Fruit fly (Drosophila melanogaster) whole organism, embryonic: ENCODE results near the gene CG42553.

ENCODE experiments used
- Asciz ChIP-seq: fragments of 200-800 bp; sonication (Bioruptor generic); optimal IDR thresholded peaks from 2 replicates; lab custom pipeline; 2017; ENCODE audit warnings: missing biosample characterization, mild to moderate bottlenecking, missing genetic modification characterization, missing genetic modification reagents
- Bgb ChIP-seq: fragments of 200-800 bp; sonication (Bioruptor generic); IDR thresholded peaks from 2 replicates; pipeline ENCODE4 v1.3.6; 2022; ENCODE audit warnings: missing biosample characterization, missing genetic modification characterization; ENCODE audit not compliant: partially characterized antibody
- CG11398 ChIP-seq: fragments of 200-800 bp; sonication (Bioruptor generic); optimal IDR thresholded peaks from 2 replicates; lab custom pipeline; 2016; ENCODE audit warnings: missing biosample characterization, missing genetic modification characterization
- CG12236 ChIP-seq: fragments of 200-800 bp; sonication (Bioruptor generic); optimal IDR thresholded peaks from 2 replicates; lab custom pipeline; 2016; ENCODE audit warnings: missing biosample characterization, missing genetic modification characterization
- CG13894 ChIP-seq: fragments of 200-800 bp; sonication (Bioruptor generic); optimal IDR thresholded peaks from 3 replicates; lab custom pipeline; 2018; ENCODE audit warnings: missing biosample characterization, mild to moderate bottlenecking, missing genetic modification characterization, moderate library complexity
- CG14441 ChIP-seq: fragments of 200-800 bp; sonication (Bioruptor generic); IDR thresholded peaks from 2 replicates; pipeline ENCODE4 v1.3.6; 2022; ENCODE audit warnings: missing biosample characterization, missing genetic modification characterization
- CG14965 ChIP-seq: fragments of 200-800 bp; sonication (Bioruptor generic); optimal IDR thresholded peaks from 2 replicates; lab custom pipeline; 2016; ENCODE audit warnings: missing biosample characterization, missing genetic modification characterization, borderline replicate concordance
- CG17912 ChIP-seq: fragments of 200-800 bp; sonication (Bioruptor generic); optimal IDR thresholded peaks from 2 replicates; lab custom pipeline; 2018; ENCODE audit warnings: missing biosample characterization, mild to moderate bottlenecking, missing genetic modification characterization
- CG2199 ChIP-seq: fragments of 200-800 bp; sonication (Bioruptor generic); IDR thresholded peaks from 3 replicates; pipeline ENCODE4 v1.3.6; 2022; ENCODE audit warnings: missing biosample characterization, missing genetic modification characterization
- CG30020 ChIP-seq: fragments of 200-800 bp; optimal IDR thresholded peaks from 2 replicates; lab custom pipeline; 2019; ENCODE audit warnings: missing biosample characterization, mild to moderate bottlenecking, missing genetic modification characterization, moderate library complexity
- CG30431 ChIP-seq: fragments of 200-800 bp; sonication (Bioruptor generic); optimal IDR thresholded peaks from 2 replicates; lab custom pipeline; 2017; ENCODE audit warnings: missing biosample characterization, missing genetic modification characterization
- CG3065 ChIP-seq: fragments of 200-800 bp; sonication (Bioruptor generic); optimal IDR thresholded peaks from 2 replicates; lab custom pipeline; 2016; ENCODE audit warnings: missing biosample characterization, missing genetic modification characterization
- CG31224 ChIP-seq: fragments of 200-800 bp; sonication (Bioruptor generic); IDR thresholded peaks from 2 replicates; pipeline ENCODE4 v1.3.6; 2022; ENCODE audit warnings: missing biosample characterization, missing genetic modification characterization
- CG3163 ChIP-seq: fragments of 200-800 bp; sonication (Bioruptor generic); optimal IDR thresholded peaks from 3 replicates; lab custom pipeline; 2016; ENCODE audit warnings: missing biosample characterization, missing genetic modification characterization
- CG3281 ChIP-seq: fragments of 200-800 bp; sonication (Bioruptor generic); optimal IDR thresholded peaks from 3 replicates; lab custom pipeline; 2017; ENCODE audit warnings: missing biosample characterization, mild to moderate bottlenecking, missing genetic modification characterization
- CG33557 ChIP-seq: fragments of 200-800 bp; sonication (Bioruptor generic); optimal IDR thresholded peaks from 2 replicates; lab custom pipeline; 2019; ENCODE audit warnings: missing biosample characterization, mild to moderate bottlenecking, missing genetic modification characterization, moderate library complexity
- CG4328 ChIP-seq: fragments of 200-800 bp; sonication (Bioruptor generic); optimal IDR thresholded peaks from 3 replicates; lab custom pipeline; 2017; ENCODE audit warnings: missing biosample characterization, missing genetic modification reagents, missing genetic modification characterization
- CG4360 ChIP-seq: fragments of 200-800 bp; sonication (Bioruptor generic); IDR thresholded peaks from 2 replicates; pipeline ENCODE4 v1.3.6; 2022; ENCODE audit warnings: missing biosample characterization, missing genetic modification characterization
- CG6654 ChIP-seq: fragments of 200-800 bp; sonication (Bioruptor generic); optimal IDR thresholded peaks from 2 replicates; lab custom pipeline; 2017; ENCODE audit warnings: missing biosample characterization, mild to moderate bottlenecking, missing genetic modification characterization
- CG7556 ChIP-seq: fragments of 200-800 bp; sonication (Bioruptor generic); optimal IDR thresholded peaks from 2 replicates; lab custom pipeline; 2017; ENCODE audit warnings: missing biosample characterization, mild to moderate bottlenecking, missing genetic modification characterization
- CG7987 ChIP-seq: fragments of 200-800 bp; sonication (Bioruptor generic); optimal IDR thresholded peaks from 2 replicates; lab custom pipeline; 2018; ENCODE audit warnings: missing biosample characterization, mild to moderate bottlenecking, missing genetic modification characterization, moderate library complexity
- CG8290 ChIP-seq, 3 experiments: fragments of 200-800 bp; sonication (Bioruptor generic); optimal IDR thresholded peaks; 2 replicates each; lab custom pipeline; 2016 to 2019; ENCODE audit warnings: missing biosample characterization in 3 of 3, missing genetic modification characterization in 3 of 3, mild to moderate bottlenecking in 2 of 3, moderate library complexity in 1 of 3
- CG8944 ChIP-seq: fragments of 200-800 bp; sonication (Bioruptor generic); optimal IDR thresholded peaks from 3 replicates; lab custom pipeline; 2016; ENCODE audit warnings: missing biosample characterization, missing genetic modification characterization
- CG9727 ChIP-seq: fragments of 200-800 bp; sonication (Bioruptor generic); optimal IDR thresholded peaks from 3 replicates; lab custom pipeline; 2017; ENCODE audit warnings: missing biosample characterization, mild to moderate bottlenecking, missing genetic modification characterization
- Camta ChIP-seq: fragments of 200-800 bp; sonication (Bioruptor generic); optimal IDR thresholded peaks from 2 replicates; lab custom pipeline; 2016; ENCODE audit warnings: missing biosample characterization, missing genetic modification characterization
- H15 ChIP-seq: fragments of 200-800 bp; sonication (Bioruptor generic); IDR thresholded peaks from 3 replicates; pipeline ENCODE4 v1.3.6; 2022; ENCODE audit warnings: missing biosample characterization, missing genetic modification characterization
- HLH3B ChIP-seq: fragments of 200-800 bp; sonication (Bioruptor generic); IDR thresholded peaks from 2 replicates; pipeline ENCODE4 v1.3.6; 2022; ENCODE audit warnings: missing biosample characterization, missing genetic modification characterization
- HmgZ ChIP-seq: fragments of 200-800 bp; sonication (Bioruptor generic); optimal IDR thresholded peaks from 2 replicates; lab custom pipeline; 2018; ENCODE audit warnings: missing biosample characterization, mild to moderate bottlenecking, missing genetic modification characterization
- Hmr ChIP-seq: fragments of 200-800 bp; sonication (Bioruptor generic); optimal IDR thresholded peaks from 3 replicates; lab custom pipeline; 2017; ENCODE audit warnings: mild to moderate bottlenecking, missing biosample characterization, missing genetic modification reagents, missing genetic modification characterization
- Hr3 ChIP-seq: fragments of 200-800 bp; sonication (Bioruptor generic); optimal IDR thresholded peaks from 3 replicates; lab custom pipeline; 2016; ENCODE audit warnings: missing biosample characterization, missing genetic modification characterization
- Hsf ChIP-seq: fragments of 200-800 bp; sonication (Bioruptor generic); optimal IDR thresholded peaks from 3 replicates; lab custom pipeline; 2016; ENCODE audit warnings: missing biosample characterization, missing genetic modification characterization
- MTF-1 ChIP-seq: fragments of 200-800 bp; sonication (Bioruptor generic); optimal IDR thresholded peaks from 2 replicates; lab custom pipeline; 2018; ENCODE audit warnings: missing biosample characterization, mild to moderate bottlenecking, missing genetic modification characterization, borderline replicate concordance
- Meics ChIP-seq: fragments of 200-800 bp; sonication (Bioruptor generic); optimal IDR thresholded peaks from 2 replicates; lab custom pipeline; 2017; ENCODE audit warnings: missing biosample characterization, mild to moderate bottlenecking, missing genetic modification characterization
- Rfx ChIP-seq: fragments of 200-800 bp; sonication (Bioruptor generic); IDR thresholded peaks from 2 replicates; pipeline ENCODE4 v1.3.6; 2022; ENCODE audit warnings: missing biosample characterization, missing genetic modification characterization
- Rx ChIP-seq: fragments of 200-800 bp; sonication (Bioruptor generic); IDR thresholded peaks from 2 replicates; pipeline ENCODE4 v1.3.6; 2022; ENCODE audit warnings: missing biosample characterization, missing genetic modification characterization
- Sin3A ChIP-seq: fragments of >200 bp; optimal IDR thresholded peaks from 2 replicates; lab custom pipeline; 2018
- Xbp1 ChIP-seq: fragments of 200-800 bp; sonication (Bioruptor generic); optimal IDR thresholded peaks from 3 replicates; lab custom pipeline; 2016; ENCODE audit warnings: missing biosample characterization, mild to moderate bottlenecking, missing genetic modification characterization
- ase ChIP-seq: fragments of 200-800 bp; sonication (Bioruptor generic); IDR thresholded peaks from 3 replicates; pipeline ENCODE4 v1.3.6; 2022; ENCODE audit warnings: missing biosample characterization, missing genetic modification characterization
- chm ChIP-seq: fragments of 200-800 bp; sonication (Bioruptor generic); IDR thresholded peaks from 2 replicates; pipeline ENCODE4 v1.3.6; 2022; ENCODE audit warnings: missing biosample characterization, missing genetic modification characterization
- disco-r ChIP-seq: fragments of 200-800 bp; sonication (Bioruptor generic); optimal IDR thresholded peaks from 2 replicates; lab custom pipeline; 2016; ENCODE audit warnings: missing biosample characterization, missing genetic modification characterization
- dysf ChIP-seq: fragments of 200-800 bp; sonication (Bioruptor generic); IDR thresholded peaks from 3 replicates; pipeline ENCODE4 v1.3.6; 2022; ENCODE audit warnings: missing biosample characterization, missing genetic modification characterization
- fd64A ChIP-seq: fragments of 200-800 bp; sonication (Bioruptor generic); optimal IDR thresholded peaks from 3 replicates; lab custom pipeline; 2018; ENCODE audit warnings: missing biosample characterization, mild to moderate bottlenecking, missing genetic modification characterization
- lmd ChIP-seq: fragments of 200-800 bp; sonication (Bioruptor generic); IDR thresholded peaks from 2 replicates; pipeline ENCODE4 v1.3.6; 2022; ENCODE audit warnings: missing biosample characterization, missing genetic modification characterization
- oc ChIP-seq: fragments of 200-800 bp; sonication (Bioruptor generic); optimal IDR thresholded peaks from 2 replicates; lab custom pipeline; 2018; ENCODE audit warnings: missing biosample characterization, mild to moderate bottlenecking, missing genetic modification characterization, moderate library complexity
- rib ChIP-seq: fragments of 200-800 bp; sonication (Bioruptor generic); IDR thresholded peaks from 2 replicates; pipeline ENCODE4 v1.3.6; 2022; ENCODE audit warnings: missing biosample characterization, missing genetic modification characterization
- scrt ChIP-seq: fragments of 200-800 bp; sonication (Bioruptor generic); optimal IDR thresholded peaks from 2 replicates; lab custom pipeline; 2018; ENCODE audit warnings: missing biosample characterization, mild to moderate bottlenecking, missing genetic modification characterization, moderate library complexity
- sim ChIP-seq: fragments of 200-800 bp; sonication (Bioruptor generic); IDR thresholded peaks from 2 replicates; pipeline ENCODE4 v1.3.6; 2022; ENCODE audit warnings: missing biosample characterization, missing genetic modification characterization
- slbo ChIP-seq: fragments of 200-800 bp; sonication (Bioruptor generic); IDR thresholded peaks from 2 replicates; pipeline ENCODE4 v1.3.6; 2022; ENCODE audit warnings: missing biosample characterization, missing genetic modification characterization
- tio ChIP-seq: fragments of 200-800 bp; sonication (Bioruptor generic); optimal IDR thresholded peaks from 2 replicates; lab custom pipeline; 2017; ENCODE audit warnings: missing biosample characterization, missing genetic modification characterization, inconsistent platforms
- twi ChIP-seq: fragments of 200-800 bp; optimal IDR thresholded peaks from 2 replicates; lab custom pipeline; 2019; ENCODE audit warnings: missing biosample characterization, mild to moderate bottlenecking, missing genetic modification characterization, moderate library complexity
- usp ChIP-seq: fragments of >200 bp; optimal IDR thresholded peaks from 2 replicates; lab custom pipeline; 2017; ENCODE audit warnings: missing biosample characterization, missing genetic modification characterization
- zfh1 ChIP-seq: fragments of 200-800 bp; sonication (Bioruptor generic); IDR thresholded peaks from 3 replicates; pipeline ENCODE4 v1.3.6; 2022; ENCODE audit warnings: missing biosample characterization, missing genetic modification characterization

Gene CG42553

DNA sequence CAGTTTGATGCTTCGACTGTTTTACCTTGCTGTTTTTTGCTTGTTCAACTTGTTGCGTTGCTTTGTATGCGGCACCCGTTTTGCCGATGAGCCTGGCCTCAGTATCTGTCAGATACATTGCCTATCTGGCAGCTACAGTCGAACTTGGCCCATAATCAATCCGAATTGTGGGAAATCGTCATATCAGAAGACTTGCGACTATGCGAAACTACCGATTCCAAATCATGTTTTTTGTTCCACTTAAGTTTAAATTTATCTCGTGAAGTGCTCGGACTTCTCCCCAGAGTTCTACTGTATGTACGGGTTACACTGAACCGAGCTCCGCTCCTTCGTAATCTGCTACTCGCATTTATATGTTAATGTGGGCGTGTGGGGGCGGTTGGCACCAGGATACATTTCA, 50.3 kb downstream of the CG42553 start (continued):
- TF ChIP-seq dysf (GFP tag; lab: Robert Waterston, UW) (peak; percentile 40; the same call in 1 of the 3 replicates), CG6654 (GFP tag; lab: Kevin White, UChicago) (no peak), rib (no peak), CG7556 (GFP tag; lab: Kevin White, UChicago) (no peak), H15 (GFP tag; lab: Robert Waterston, UW) (no peak), Hr3 (no peak), sim (GFP tag; lab: Robert Waterston, UW) (no peak), HmgZ (no peak), Rfx (GFP tag; lab: Robert Waterston, UW) (peak; percentile 66), disco-r (GFP tag; lab: Kevin White, UChicago) (no peak), Hmr (GFP tag; lab: Kevin White, UChicago) (no peak), CG9727 (GFP tag; lab: Kevin White, UChicago) (no peak), CG33557 (GFP tag; lab: Kevin White, UChicago) (no peak), CG30020 (tag; lab: Kevin White, UChicago) (no peak), MTF-1 (no peak), zfh1 (peak; percentile 13; the same call in 1 of the 3 replicates), scrt (GFP tag; lab: Kevin White, UChicago) (peak; percentile 75), Camta (GFP tag; lab: Kevin White, UChicago) (no peak), HLH3B (GFP tag; lab: Robert Waterston, UW) (no peak), Hsf (no peak), CG3065 (GFP tag; lab: Kevin White, UChicago) (no peak), CG7987 (GFP tag; lab: Kevin White, UChicago) (no peak), twi (no peak), CG4328 (GFP tag; lab: Kevin White, UChicago) (no peak), CG3281 (GFP tag; lab: Kevin White, UChicago) (peak; percentile 15), CG4360 (no peak), Rx (GFP tag; lab: Robert Waterston, UW) (no peak), Bgb (no peak), fd64A (GFP tag; lab: Kevin White, UChicago) (no peak), CG3163 (GFP tag; lab: Kevin White, UChicago) (no peak), usp (GFP tag; lab: Kevin White, UChicago) (no peak), CG8944 (GFP tag; lab: Kevin White, UChicago) (no peak), Meics (GFP tag; lab: Kevin White, UChicago) (peak; percentile 33), CG30431 (GFP tag; lab: Kevin White, UChicago) (no peak), CG11398 (no peak), Sin3A (lab: Kevin White, UChicago) (no peak), CG17912 (GFP tag; lab: Kevin White, UChicago) (no peak), ase (GFP tag; lab: Robert Waterston, UW) (no peak), tio (no peak), CG8290 (GFP tag; optimal IDR thresholded peaks at IDR 0.05; lab: Kevin White, UChicago) (no peak), CG8290 (tag; optimal IDR thresholded peaks at IDR 0.05; lab: Kevin White, UChicago) (no peak), oc (tag; lab: Kevin White, UChicago) (no peak), CG14441 (no peak), lmd (GFP tag; lab: Robert Waterston, UW) (peak; percentile 25; the same call in 1 of the 2 replicates), CG14965 (GFP tag; lab: Kevin White, UChicago) (no peak), Asciz (no peak), chm (GFP tag; lab: Robert Waterston, UW) (no peak), CG31224 (GFP tag; lab: Robert Waterston, UW) (0 out of 2 replicates have a peak, but pooled peaks have one; percentile 25), CG12236 (GFP tag; lab: Kevin White, UChicago) (no peak), slbo (no peak), CG2199 (GFP tag; lab: Robert Waterston, UW) (no peak), Xbp1 (GFP tag; lab: Kevin White, UChicago) (no peak), CG13894 (tag; lab: Kevin White, UChicago) (no peak)
